Worm (Caenorhabditis elegans): ENCODE data around the gene sel-12.

DNA sequence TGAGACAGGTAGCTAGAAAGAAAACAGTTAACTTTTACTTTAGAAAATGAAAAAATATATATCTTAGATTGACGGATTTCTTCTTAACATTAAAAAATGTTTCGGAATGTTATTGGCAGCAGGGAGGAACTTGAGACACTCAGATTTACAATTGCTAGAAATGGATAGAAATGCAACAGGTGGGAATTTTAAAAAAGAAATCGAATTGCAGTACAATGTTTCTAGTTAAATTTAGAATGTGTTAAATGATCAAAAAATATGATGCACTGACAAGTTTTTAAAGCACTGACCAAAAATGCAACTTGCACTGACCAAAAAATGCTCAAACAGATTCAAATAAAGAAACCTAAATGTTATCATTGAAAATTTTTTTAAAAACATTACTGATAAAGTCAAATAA is 10.5 kb downstream of the sel-12 start:
- TF ChIP-seq nhr-28 (tag; optimal IDR thresholded peaks at IDR 0.05) (no peak), pha-4 (tag; optimal IDR thresholded peaks at IDR 0.05) (no peak), lin-13 (tag; optimal IDR thresholded peaks at IDR 0.05) (no peak), elt-1 (tag; optimal IDR thresholded peaks at IDR 0.05; ENCODE audit: borderline replicate concordance, insufficient read depth) (no peak), elt-3 (tag; optimal IDR thresholded peaks at IDR 0.05) (no peak), ztf-11 (tag; optimal IDR thresholded peaks at IDR 0.05) (no peak), nhr-76 (tag; optimal IDR thresholded peaks at IDR 0.05) (no peak), blmp-1 (tag; optimal IDR thresholded peaks at IDR 0.05) (no peak), sem-2 (GFP tag; optimal IDR thresholded peaks at IDR 0.05) (no peak)
